Worm (Caenorhabditis elegans) whole organism, midembryonic: ENCODE measurements around the gene msp-65.

Source experiments
- T22C8.4 ChIP-seq: fragments of 200-800 bp; sonication (Bioruptor generic); IDR thresholded peaks from 2 replicates; pipeline ENCODE4 v1.3.6; 2022; ENCODE audit warnings: missing genetic modification characterization, missing compliant biosample characterization
- flt-1 ChIP-seq: fragments of 200-800 bp; sonication (Bioruptor generic); IDR thresholded peaks from 2 replicates; pipeline ENCODE4 v1.3.6; 2022; ENCODE audit warnings: missing genetic modification characterization, missing compliant biosample characterization
- med-1 ChIP-seq: sonication (generic microtip); optimal IDR thresholded peaks from 2 replicates; lab custom pipeline; 2017; ENCODE audit warnings: missing genetic modification characterization, mild to moderate bottlenecking, missing compliant biosample characterization, antibody characterized with exemption, missing genetic modification reagents; ENCODE audit not compliant: insufficient read depth
- ref-1 ChIP-seq: fragments of 200-800 bp; sonication (Bioruptor generic); conservative IDR thresholded peaks from 2 replicates; pipeline ENCODE4 v1.3.6; 2022; ENCODE audit warnings: missing genetic modification reagents, missing genetic modification characterization, missing compliant biosample characterization
- tab-1 ChIP-seq: fragments of 200-800 bp; sonication (Bioruptor generic); IDR thresholded peaks from 2 replicates; pipeline ENCODE4 v1.3.6; 2022; ENCODE audit warnings: missing genetic modification characterization, missing compliant biosample characterization
- ztf-29 ChIP-seq: fragments of 200-800 bp; sonication (Bioruptor generic); IDR thresholded peaks from 2 replicates; pipeline ENCODE4 v1.3.6; 2022; ENCODE audit warnings: missing genetic modification reagents, missing genetic modification characterization, missing compliant biosample characterization

DNA sequence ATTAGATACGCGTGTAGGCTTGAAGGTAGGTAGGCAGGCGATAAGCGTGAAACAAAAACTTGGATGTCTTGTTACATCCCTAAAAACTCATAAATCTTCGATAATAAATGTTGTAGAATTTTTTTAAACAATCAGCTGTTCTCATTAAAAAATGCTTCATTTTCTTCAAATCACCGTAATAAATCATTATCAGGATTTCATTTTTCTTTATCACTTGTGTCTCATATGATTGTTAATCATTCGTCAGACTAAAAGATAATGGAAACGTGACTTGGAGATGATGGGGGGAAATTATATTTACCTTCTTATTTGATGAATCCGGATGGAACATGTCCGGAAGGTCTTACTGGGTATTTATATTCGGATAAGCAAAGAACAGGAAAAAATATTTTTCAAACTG lies 17.2 kb downstream of the msp-65 start:
- TF ChIP-seq T22C8.4 (GFP tag; lab: Robert Waterston, UW) (no peak), flt-1 (GFP tag; lab: Robert Waterston, UW) (no peak), ref-1 (GFP tag; lab: Robert Waterston, UW) (no peak), med-1 (GFP tag; lab: Kevin White, UChicago) (no peak), ztf-29 (no peak), tab-1 (GFP tag; lab: Robert Waterston, UW) (no peak)
